Worm (Caenorhabditis elegans) whole organism, early embryonic: Measurements from ENCODE around the gene ani-3.

Source experiments
- B0310.2 ChIP-seq: sonication (generic microtip); optimal IDR thresholded peaks from 2 replicates; lab custom pipeline; 2016; ENCODE audit warnings: mild to moderate bottlenecking, missing genetic modification characterization, missing compliant biosample characterization
- F13C5.2 ChIP-seq: sonication (generic microtip); optimal IDR thresholded peaks from 2 replicates; lab custom pipeline; 2017; ENCODE audit warnings: mild to moderate bottlenecking, missing genetic modification characterization, inconsistent platforms, missing compliant biosample characterization
- aly-1 ChIP-seq: sonication (generic microtip); optimal IDR thresholded peaks from 2 replicates; lab custom pipeline; 2016; ENCODE audit warnings: missing genetic modification characterization, missing compliant biosample characterization
- ama-1 ChIP-seq: fragments of 150-350 bp; optimal IDR thresholded peaks from 2 replicates; lab custom pipeline; 2014
- ceh-13 ChIP-seq: fragments of 200-800 bp; sonication (Bioruptor generic); optimal IDR thresholded peaks from 2 replicates; lab custom pipeline; 2018; ENCODE audit warnings: mild to moderate bottlenecking, missing genetic modification characterization, missing compliant biosample characterization
- ceh-36 ChIP-seq: sonication (generic microtip); optimal IDR thresholded peaks from 2 replicates; lab custom pipeline; 2016; ENCODE audit warnings: missing genetic modification characterization, inconsistent platforms, missing compliant biosample characterization
- ets-7 ChIP-seq: sonication (generic microtip); optimal IDR thresholded peaks from 2 replicates; lab custom pipeline; 2016; ENCODE audit warnings: missing genotype, missing genetic modification characterization, missing compliant biosample characterization
- flt-1 ChIP-seq: fragments of 200-800 bp; sonication (Bioruptor generic); IDR thresholded peaks from 2 replicates; pipeline ENCODE4 v1.3.6; 2022; ENCODE audit warnings: missing genetic modification characterization, missing compliant biosample characterization
- hmbx-1 ChIP-seq: sonication (generic microtip); optimal IDR thresholded peaks from 2 replicates; lab custom pipeline; 2016; ENCODE audit warnings: mild to moderate bottlenecking, missing genetic modification characterization, missing compliant biosample characterization
- hmg-4 ChIP-seq: fragments of 200-800 bp; sonication (Bioruptor generic); optimal IDR thresholded peaks from 2 replicates; lab custom pipeline; 2018; ENCODE audit warnings: mild to moderate bottlenecking, missing genetic modification characterization, missing compliant biosample characterization
- hnd-1 ChIP-seq: sonication (generic microtip); optimal IDR thresholded peaks from 2 replicates; lab custom pipeline; 2016; ENCODE audit warnings: missing genetic modification characterization, missing compliant biosample characterization
- pes-1 ChIP-seq: fragments of 200-800 bp; sonication (Bioruptor generic); IDR thresholded peaks from 2 replicates; pipeline ENCODE4 v1.3.6; 2022; ENCODE audit warnings: missing genetic modification reagents, missing genetic modification characterization, missing compliant biosample characterization
- scrt-1 ChIP-seq: fragments of 200-800 bp; sonication (Bioruptor generic); IDR thresholded peaks from 2 replicates; pipeline ENCODE4 v1.3.6; 2022; ENCODE audit warnings: missing genetic modification characterization, missing compliant biosample characterization
- sea-1 ChIP-seq: fragments of 200-800 bp; sonication (Bioruptor generic); conservative IDR thresholded peaks from 2 replicates; pipeline ENCODE4 v1.3.6; 2022; ENCODE audit warnings: missing genetic modification characterization, missing compliant biosample characterization
- tbx-11 ChIP-seq: fragments of 200-800 bp; sonication (Bioruptor generic); IDR thresholded peaks from 2 replicates; pipeline ENCODE4 v1.3.6; 2022; ENCODE audit warnings: missing genetic modification characterization, missing compliant biosample characterization
- tbx-37 ChIP-seq: fragments of 200-800 bp; sonication (Bioruptor generic); conservative IDR thresholded peaks from 2 replicates; pipeline ENCODE4 v1.3.6; 2022; ENCODE audit warnings: missing genetic modification reagents, missing genetic modification characterization, missing compliant biosample characterization
- tra-4 ChIP-seq: sonication (generic microtip); optimal IDR thresholded peaks from 2 replicates; lab custom pipeline; 2017; ENCODE audit warnings: missing genetic modification characterization, missing compliant biosample characterization

ani-3 gene

DNA sequence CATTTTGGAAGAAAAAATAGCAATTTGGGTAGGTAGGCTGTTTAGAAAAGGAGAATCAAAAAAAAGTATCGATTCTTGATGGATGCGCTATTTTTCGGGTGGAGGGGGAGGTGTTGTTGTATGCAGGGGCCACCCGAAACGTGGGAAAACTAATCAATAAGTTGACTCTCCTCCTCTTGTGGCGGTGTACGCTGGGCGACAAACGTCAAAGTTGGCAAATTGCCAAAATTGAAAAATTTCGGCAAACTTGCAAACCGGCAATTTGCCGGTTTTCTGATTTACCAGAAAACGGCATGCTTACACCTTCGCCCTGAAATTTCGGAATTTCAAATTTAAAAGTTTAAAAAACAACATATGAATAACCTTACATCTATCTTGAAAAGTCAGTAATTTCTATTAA, 43.5 kb downstream of the ani-3 start, which contains the start of gene W04E12.2:
Gene W04E12.2, minus strand, starts transcription at position 101 of the 400 bp plus-strand sequence.
- TF ChIP-seq hnd-1 (tag; lab: Kevin White, UChicago): no peak

DNA sequence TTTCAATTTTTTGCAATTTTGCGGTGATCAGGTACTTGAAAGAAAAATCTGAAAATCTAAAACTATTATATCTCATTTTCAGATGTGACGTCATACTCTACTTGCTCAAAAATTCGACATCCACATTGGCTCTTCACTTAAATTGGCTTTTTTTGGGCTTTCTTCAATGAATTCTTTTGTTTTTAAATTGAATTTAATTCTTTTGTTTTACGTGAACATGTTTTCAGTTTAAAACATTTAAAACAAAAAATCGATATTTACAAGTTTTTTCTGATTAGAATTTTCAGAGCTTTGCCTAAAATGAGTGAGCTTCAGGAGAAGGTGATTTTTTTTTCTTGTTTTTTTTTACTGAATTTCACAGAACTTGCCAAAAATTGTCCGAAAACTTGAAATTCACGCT, 44.1 kb downstream of the ani-3 start, which contains the start of gene W04E12.3:
Gene W04E12.3, plus strand, starts transcription at position 301 of the 400 bp plus-strand sequence.
- TF ChIP-seq ceh-13 (GFP tag; lab: Kevin White, UChicago) (no peak), pes-1 (GFP tag; lab: Robert Waterston, UW) (no peak), tbx-11 (no peak), hmbx-1 (tag; lab: Kevin White, UChicago) (no peak), sea-1 (no peak), aly-1 (tag; lab: Kevin White, UChicago) (no peak), tra-4 (tag; lab: Kevin White, UChicago) (no peak), flt-1 (GFP tag; lab: Robert Waterston, UW) (no peak), ceh-36 (tag; lab: Kevin White, UChicago) (no peak)

DNA sequence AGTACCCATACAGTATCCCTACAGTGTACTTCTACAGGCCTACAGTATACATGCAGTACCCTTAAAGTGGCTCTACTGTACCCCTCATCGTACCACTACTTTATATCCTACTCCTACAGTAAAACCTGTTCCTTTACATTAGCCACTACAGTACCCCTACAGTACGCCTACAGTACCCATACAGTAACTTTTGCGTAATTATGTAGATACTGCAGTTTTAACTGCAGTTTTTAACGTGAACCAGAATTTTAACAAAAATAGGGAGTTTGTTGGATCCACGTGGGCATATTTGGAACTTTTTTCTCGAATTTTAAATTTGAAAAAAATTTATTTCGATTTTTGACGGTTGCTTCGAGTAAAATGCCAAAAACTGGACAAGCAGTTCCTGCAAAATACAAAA, 45.8 kb downstream of the ani-3 start, which contains the start of gene W04E12.4:
Gene W04E12.4, plus strand, starts transcription at position 301 of the 400 bp plus-strand sequence.
- no peak for TF ChIP-seq tbx-11
- TF ChIP-seq flt-1 (GFP tag; lab: Robert Waterston, UW): no peak

ce11 chrV:19743794-19744193, 46.3 kb downstream of the ani-3 start:
- TF ChIP-seq tbx-37 (GFP tag; lab: Robert Waterston, UW) (no peak), tbx-11 (no peak), sea-1 (0 out of 2 replicates have a peak, but pooled peaks have one; percentile 32)

DNA sequence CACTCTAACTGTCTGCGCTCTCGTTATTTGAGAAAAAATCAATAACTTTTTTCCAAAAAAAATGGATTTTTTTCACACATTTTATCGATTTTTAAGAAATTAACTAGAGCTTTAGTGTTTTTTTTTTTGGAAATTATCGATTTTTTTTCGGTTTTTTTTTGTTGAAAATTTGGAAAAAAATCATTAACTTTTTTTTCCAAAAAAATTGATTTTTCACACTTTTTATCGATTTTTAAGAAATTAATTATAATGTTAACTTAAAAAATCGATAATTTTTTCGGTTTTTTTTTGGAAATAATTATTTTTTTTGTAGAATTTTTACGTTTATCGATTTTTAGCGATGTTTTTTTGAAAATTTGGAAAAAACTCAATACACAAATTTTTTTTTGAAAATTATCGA, 46.7 kb downstream of the ani-3 start:
- no peak for TF ChIP-seq ceh-36 (tag; lab: Kevin White, UChicago)
- TF ChIP-seq B0310.2 (tag; lab: Kevin White, UChicago): no peak
- TF ChIP-seq tbx-37 (GFP tag; lab: Robert Waterston, UW): no peak
- TF ChIP-seq hnd-1 (tag; lab: Kevin White, UChicago): no peak
- TF ChIP-seq sea-1: no peak
- TF ChIP-seq aly-1 (tag; lab: Kevin White, UChicago): no peak
- TF ChIP-seq flt-1 (GFP tag; lab: Robert Waterston, UW): no peak
- TF ChIP-seq F13C5.2 (tag; lab: Kevin White, UChicago): no peak
- no peak for TF ChIP-seq hmbx-1 (tag; lab: Kevin White, UChicago)
- TF ChIP-seq scrt-1 (GFP tag; lab: Robert Waterston, UW): no peak
- no peak for TF ChIP-seq ama-1 (lab: Kevin White, UChicago)
- no peak for TF ChIP-seq ets-7 (tag; lab: Kevin White, UChicago)
- TF ChIP-seq tra-4 (tag; lab: Kevin White, UChicago): no peak
- TF ChIP-seq pes-1 (GFP tag; lab: Robert Waterston, UW): no peak
- TF ChIP-seq hmg-4 (GFP tag; lab: Kevin White, UChicago): no peak
- TF ChIP-seq ceh-13 (GFP tag; lab: Kevin White, UChicago): no peak
- no peak for TF ChIP-seq tbx-11

DNA sequence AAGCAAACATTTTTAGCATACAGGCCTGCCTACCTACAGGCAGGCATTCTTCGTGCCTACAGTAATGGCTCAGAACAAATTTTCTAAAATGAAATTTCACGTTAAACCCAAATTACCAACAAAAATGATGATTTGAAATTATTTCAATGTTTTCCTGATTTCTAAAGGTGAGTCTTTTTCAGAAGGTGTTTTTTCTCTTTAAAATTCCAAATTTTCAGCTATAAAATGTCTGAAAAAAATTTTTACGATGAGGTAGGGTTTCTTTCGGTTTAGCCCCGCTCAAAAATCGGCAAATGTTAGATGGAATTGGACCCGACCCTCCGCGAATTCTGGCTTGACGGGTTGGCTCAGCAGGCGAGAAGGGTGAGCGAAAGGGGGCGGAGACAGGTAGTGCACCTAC, 48.3 kb downstream of the ani-3 start, which contains the start of gene W04E12.5:
Gene W04E12.5, plus strand, starts transcription at position 301 of the 400 bp plus-strand sequence.
- no peak for TF ChIP-seq ceh-36 (tag; lab: Kevin White, UChicago)
- TF ChIP-seq hnd-1 (tag; lab: Kevin White, UChicago): no peak
- TF ChIP-seq ama-1 (lab: Kevin White, UChicago): no peak
- TF ChIP-seq tra-4 (tag; lab: Kevin White, UChicago): no peak

ce11 chrV:19747144-19747543, 49.6 kb downstream of the ani-3 start:
- peak; percentile 81 for TF ChIP-seq ceh-36 (tag; lab: Kevin White, UChicago)
- TF ChIP-seq pes-1 (GFP tag; lab: Robert Waterston, UW): no peak

DNA sequence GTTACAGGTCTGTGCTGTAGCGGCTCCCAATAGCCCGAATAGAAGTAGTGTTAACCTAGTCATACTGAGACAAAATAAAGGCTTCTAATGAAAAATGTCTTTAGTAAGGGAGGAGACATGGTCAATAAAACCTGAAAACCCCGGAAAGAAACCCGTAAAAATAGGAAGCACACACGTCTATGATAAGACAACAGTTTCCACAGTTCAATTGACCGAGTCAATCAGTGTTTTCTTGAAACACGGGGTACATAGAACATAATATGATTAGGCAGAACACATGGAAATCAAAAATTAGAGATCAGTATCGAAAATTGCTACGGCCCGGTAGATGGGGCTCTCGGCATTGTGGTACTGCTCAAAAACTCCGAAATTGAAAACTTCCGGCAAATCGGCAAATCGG, 53.6 kb downstream of the ani-3 start, which contains the start of gene clec-49:
Gene clec-49, minus strand, starts transcription at position 103 of the 400 bp plus-strand sequence.
- TF ChIP-seq tbx-37 (GFP tag; lab: Robert Waterston, UW) (no peak), sea-1 (no peak), ceh-36 (tag; lab: Kevin White, UChicago) (no peak), tra-4 (tag; lab: Kevin White, UChicago) (no peak), flt-1 (GFP tag; lab: Robert Waterston, UW) (no peak), aly-1 (tag; lab: Kevin White, UChicago) (no peak), hmg-4 (GFP tag; lab: Kevin White, UChicago) (no peak), tbx-11 (no peak), F13C5.2 (tag; lab: Kevin White, UChicago) (no peak), ets-7 (tag; lab: Kevin White, UChicago) (no peak), ceh-13 (GFP tag; lab: Kevin White, UChicago) (no peak), B0310.2 (tag; lab: Kevin White, UChicago) (no peak), scrt-1 (GFP tag; lab: Robert Waterston, UW) (no peak), ama-1 (lab: Kevin White, UChicago) (no peak), pes-1 (GFP tag; lab: Robert Waterston, UW) (no peak), hnd-1 (tag; lab: Kevin White, UChicago) (no peak), hmbx-1 (tag; lab: Kevin White, UChicago) (no peak)

- no peak for TF ChIP-seq ama-1 (lab: Kevin White, UChicago)
- TF ChIP-seq sea-1: no peak
- no peak for TF ChIP-seq ceh-13 (GFP tag; lab: Kevin White, UChicago)
- TF ChIP-seq aly-1 (tag; lab: Kevin White, UChicago): no peak
- no peak for TF ChIP-seq ceh-36 (tag; lab: Kevin White, UChicago)
- no peak for TF ChIP-seq pes-1 (GFP tag; lab: Robert Waterston, UW)
- no peak for TF ChIP-seq ets-7 (tag; lab: Kevin White, UChicago)
- TF ChIP-seq hnd-1 (tag; lab: Kevin White, UChicago): no peak
- TF ChIP-seq hmg-4 (GFP tag; lab: Kevin White, UChicago): no peak
- no peak for TF ChIP-seq F13C5.2 (tag; lab: Kevin White, UChicago)
- no peak for TF ChIP-seq tra-4 (tag; lab: Kevin White, UChicago)
- TF ChIP-seq B0310.2 (tag; lab: Kevin White, UChicago): no peak
- TF ChIP-seq tbx-11: no peak
- no peak for TF ChIP-seq flt-1 (GFP tag; lab: Robert Waterston, UW)
- no peak for TF ChIP-seq scrt-1 (GFP tag; lab: Robert Waterston, UW)
- TF ChIP-seq tbx-37 (GFP tag; lab: Robert Waterston, UW): no peak
- no peak for TF ChIP-seq hmbx-1 (tag; lab: Kevin White, UChicago)
These were observed 55.3 kb downstream of the ani-3 start for ce11 chrV:19752879-19753278.
